Fruit fly (Drosophila melanogaster): ENCODE data around the gene CG14414.

The CG14414 gene

DNA sequence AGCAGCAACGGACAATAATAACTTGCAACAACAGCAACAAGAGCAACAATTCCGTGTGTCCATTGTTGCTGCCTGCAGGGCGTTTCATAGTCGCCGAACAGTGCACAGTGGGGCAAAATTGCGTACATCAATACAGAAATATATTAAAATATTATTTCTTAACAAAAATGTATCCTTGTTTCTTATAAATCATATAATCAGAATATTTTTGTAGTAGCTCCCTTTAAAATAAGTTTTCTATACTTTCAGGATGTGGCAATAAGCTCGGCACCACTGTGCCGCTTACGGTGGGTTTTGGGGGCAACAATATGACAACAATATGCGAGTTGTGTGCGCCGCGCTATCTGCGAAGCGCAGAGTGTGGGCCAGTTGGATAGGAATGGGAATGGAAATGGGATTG, 31.9 kb downstream of the CG14414 start (continued):
- peak; percentile 49 for TF ChIP-seq CG3281 (GFP tag; optimal IDR thresholded peaks at IDR 0.05)
- peak; percentile 62; the same call in 1 of the 2 replicates for TF ChIP-seq CG32767 (GFP tag; IDR thresholded peaks at IDR 0.05)
- TF ChIP-seq so (GFP tag; IDR thresholded peaks at IDR 0.05) = peak; percentile 78; the same call in 2 of the 3 replicates
- peak; percentile 67; the same call in 3 of the 4 replicates for TF ChIP-seq Gug (GFP tag; IDR thresholded peaks at IDR 0.05)
- no peak for TF ChIP-seq repo (GFP tag; optimal IDR thresholded peaks at IDR 0.05)
- TF ChIP-seq ken (GFP tag; IDR thresholded peaks at IDR 0.05) = peak; percentile 76
- TF ChIP-seq amos (GFP tag; IDR thresholded peaks at IDR 0.05; ENCODE audit: partially characterized antibody) = no peak
- no peak for TF ChIP-seq Dip3 (GFP tag; optimal IDR thresholded peaks at IDR 0.05)
- peak; percentile 52 for TF ChIP-seq CG6654 (GFP tag; optimal IDR thresholded peaks at IDR 0.05)
- no peak for TF ChIP-seq sna (GFP tag; IDR thresholded peaks at IDR 0.05; ENCODE audit: partially characterized antibody)
- TF ChIP-seq schlank (tag; optimal IDR thresholded peaks at IDR 0.05) = no peak
- TF ChIP-seq Chrac-16 (GFP tag; optimal IDR thresholded peaks at IDR 0.05) = peak; percentile 56
- TF ChIP-seq Dek (tag; optimal IDR thresholded peaks at IDR 0.05) = peak; percentile 52
- no peak for TF ChIP-seq GATAe (GFP tag; conservative IDR thresholded peaks at IDR 0.05)
- TF ChIP-seq sqz (GFP tag; optimal IDR thresholded peaks at IDR 0.05) = peak; percentile 54
- peak; percentile 56 for TF ChIP-seq CG18476 (GFP tag; optimal IDR thresholded peaks at IDR 0.05)
- TF ChIP-seq dimm (GFP tag; IDR thresholded peaks at IDR 0.05) = peak; percentile 47; the same call in 1 of the 2 replicates
- TF ChIP-seq grn (GFP tag; optimal IDR thresholded peaks at IDR 0.05) = no peak
- TF ChIP-seq sug (tag; optimal IDR thresholded peaks at IDR 0.05) = peak; percentile 21
- TF ChIP-seq chm (GFP tag; IDR thresholded peaks at IDR 0.05) = peak; percentile 78
- TF ChIP-seq CG14050 (GFP tag; IDR thresholded peaks at IDR 0.05) = peak; percentile 60; the same call in 2 of the 3 replicates
- peak; percentile 78 for TF ChIP-seq CG10267 (tag; optimal IDR thresholded peaks at IDR 0.05)
- peak; percentile 22 for TF ChIP-seq pum (GFP tag; optimal IDR thresholded peaks at IDR 0.05)
- peak; percentile 83 for TF ChIP-seq CG8388 (GFP tag; optimal IDR thresholded peaks at IDR 0.05)
- peak; percentile 81 for TF ChIP-seq CG4424 (GFP tag; optimal IDR thresholded peaks at IDR 0.05)
- TF ChIP-seq slbo (GFP tag; IDR thresholded peaks at IDR 0.05) = peak; percentile 53
- TF ChIP-seq Xrp1 (GFP tag; IDR thresholded peaks at IDR 0.05) = peak; percentile 93
- peak; percentile 48 for TF ChIP-seq CG18764 (GFP tag; optimal IDR thresholded peaks at IDR 0.05)
- TF ChIP-seq emc (GFP tag; optimal IDR thresholded peaks at IDR 0.05) = no peak
- TF ChIP-seq NC2β (GFP tag; optimal IDR thresholded peaks at IDR 0.05) = peak; percentile 18
- TF ChIP-seq Dad (GFP tag; optimal IDR thresholded peaks at IDR 0.05) = no peak
- TF ChIP-seq dan (GFP tag; IDR thresholded peaks at IDR 0.05) = peak; percentile 31; the same call in 1 of the 2 replicates
- TF ChIP-seq CG4328 (GFP tag; optimal IDR thresholded peaks at IDR 0.05) = peak; percentile 14
- TF ChIP-seq vnd (GFP tag; IDR thresholded peaks at IDR 0.05; ENCODE audit: partially characterized antibody) = no peak
- peak; percentile 46 for TF ChIP-seq Deaf1 (tag; optimal IDR thresholded peaks at IDR 0.05)
- peak; percentile 77 for TF ChIP-seq sens-2 (GFP tag; IDR thresholded peaks at IDR 0.05)
- no peak for TF ChIP-seq br (optimal IDR thresholded peaks at IDR 0.05)
- TF ChIP-seq Aef1 (GFP tag; IDR thresholded peaks at IDR 0.05) = peak; percentile 53; the same call in 1 of the 3 replicates
- TF ChIP-seq ro (GFP tag; IDR thresholded peaks at IDR 0.05) = peak; percentile 55; the same call in 1 of the 2 replicates
- no peak for TF ChIP-seq pho (GFP tag; optimal IDR thresholded peaks at IDR 0.05)
- TF ChIP-seq Rfx (GFP tag; IDR thresholded peaks at IDR 0.05) = peak; percentile 57
- peak in 1 of 2 experiments; percentile 64 for TF ChIP-seq Hr78 (GFP tag; optimal IDR thresholded peaks at IDR 0.05)
- TF ChIP-seq her (GFP tag; optimal IDR thresholded peaks at IDR 0.05) = no peak
- peak; percentile 74 for TF ChIP-seq CG5245 (GFP tag; optimal IDR thresholded peaks at IDR 0.05)
- TF ChIP-seq gt (GFP tag; IDR thresholded peaks at IDR 0.05) = peak; percentile 69
- no peak for TF ChIP-seq zfh2 (GFP tag; optimal IDR thresholded peaks at IDR 0.05)
- TF ChIP-seq Adf1 (GFP tag; IDR thresholded peaks at IDR 0.05) = no peak
- peak; percentile 74 for TF ChIP-seq CG15696 (tag; optimal IDR thresholded peaks at IDR 0.05)
- peak; percentile 60; the same call in 2 of the 3 replicates for TF ChIP-seq CG3726 (GFP tag; IDR thresholded peaks at IDR 0.05)
- TF ChIP-seq oc (tag; optimal IDR thresholded peaks at IDR 0.05) = peak; percentile 80
- no peak for TF ChIP-seq Camta (GFP tag; optimal IDR thresholded peaks at IDR 0.05)
- TF ChIP-seq Nf-YA (GFP tag; IDR thresholded peaks at IDR 0.05) = peak; percentile 74

Measured in whole organism, embryonic.